Fruit fly (Drosophila melanogaster): ENCODE measurements around the gene PolE1.
A peak's percentile ranks its signal among the peaks of the same experiment; 100 is the strongest.

- TF ChIP-seq fd96Ca (GFP tag; IDR thresholded peaks at IDR 0.05) (0 out of 3 replicates have a peak, but pooled peaks have one; percentile 39), CG9948 (tag; optimal IDR thresholded peaks at IDR 0.05) (peak; percentile 25), CG13204 (GFP tag; optimal IDR thresholded peaks at IDR 0.05) (no peak), EcR (GFP tag; optimal IDR thresholded peaks at IDR 0.05) (no peak), CG17806 (tag; optimal IDR thresholded peaks at IDR 0.05) (no peak), Pif1A (GFP tag; optimal IDR thresholded peaks at IDR 0.05) (peak; percentile 43), CG12605 (GFP tag; IDR thresholded peaks at IDR 0.05) (no peak), CG8301 (tag; optimal IDR thresholded peaks at IDR 0.05) (peak; percentile 44), CG8159 (tag; optimal IDR thresholded peaks at IDR 0.05) (peak; percentile 8), CG14655 (GFP tag; optimal IDR thresholded peaks at IDR 0.05) (peak; percentile 60), CG4496 (GFP tag; IDR thresholded peaks at IDR 0.05) (no peak), Snoo (tag; optimal IDR thresholded peaks at IDR 0.05) (no peak)
Measured at dm6 chr3R:23368235-23368634, 20.3 kb downstream of the PolE1 start.

Data from whole organism, pupa.